Worm (Caenorhabditis elegans): ENCODE measurements around the gene Y94H6A.10.
"Not testable (repeated sequence)": the region's sequence is repeated elsewhere in the genome, so short reads cannot be mapped to it uniquely, and the experiment has no call there.

Y94H6A.10 gene

ce11 chrIV:2754832-2755231 is 44.4 kb upstream of the Y94H6A.10 start:
- TF ChIP-seq hsf-1 (GFP tag; IDR thresholded peaks at IDR 0.05): peak; percentile 93

- TF ChIP-seq cebp-1 (GFP tag; IDR thresholded peaks at IDR 0.05) (no peak), cebp-1 (tag; optimal IDR thresholded peaks at IDR 0.05) (no peak), dpff-1 (tag; optimal IDR thresholded peaks at IDR 0.05) (no peak), attf-5 (GFP tag; optimal IDR thresholded peaks at IDR 0.05) (no peak), nfyb-1 (GFP tag; IDR thresholded peaks at IDR 0.05) (no peak), madf-3 (GFP tag; IDR thresholded peaks at IDR 0.05) (no peak), nhr-27 (tag; optimal IDR thresholded peaks at IDR 0.05) (no peak)
Measured at ce11 chrIV:2753541-2753940, 43.1 kb upstream of the Y94H6A.10 start.

DNA sequence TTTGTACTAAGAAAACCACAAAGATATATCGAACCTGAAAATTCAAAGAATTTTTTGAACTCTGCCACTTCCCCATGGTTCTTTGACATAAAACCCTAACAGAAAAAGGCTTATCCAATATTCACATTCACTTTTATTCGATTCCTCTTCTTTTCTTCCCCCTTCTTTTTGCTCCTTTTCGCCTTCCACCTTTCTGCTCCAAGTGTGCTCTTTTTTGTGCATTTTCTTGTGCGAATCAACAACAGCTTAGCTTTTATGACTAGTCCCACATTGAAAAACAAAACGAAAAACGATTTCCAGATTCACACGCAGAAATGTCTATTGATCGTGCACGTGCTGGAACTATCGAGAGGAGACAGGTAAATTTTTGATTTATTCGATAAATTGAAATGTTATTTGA is 41.1 kb upstream of the Y94H6A.10 start, which contains the start of gene Y54G2A.41:
Y54G2A.41 (plus strand) TSS at position 301 of the 400 bp plus-strand sequence.
- TF ChIP-seq ekl-4 (GFP tag; IDR thresholded peaks at IDR 0.05): no peak
- no peak for TF ChIP-seq B0019.2 (GFP tag; conservative IDR thresholded peaks at IDR 0.05)

DNA sequence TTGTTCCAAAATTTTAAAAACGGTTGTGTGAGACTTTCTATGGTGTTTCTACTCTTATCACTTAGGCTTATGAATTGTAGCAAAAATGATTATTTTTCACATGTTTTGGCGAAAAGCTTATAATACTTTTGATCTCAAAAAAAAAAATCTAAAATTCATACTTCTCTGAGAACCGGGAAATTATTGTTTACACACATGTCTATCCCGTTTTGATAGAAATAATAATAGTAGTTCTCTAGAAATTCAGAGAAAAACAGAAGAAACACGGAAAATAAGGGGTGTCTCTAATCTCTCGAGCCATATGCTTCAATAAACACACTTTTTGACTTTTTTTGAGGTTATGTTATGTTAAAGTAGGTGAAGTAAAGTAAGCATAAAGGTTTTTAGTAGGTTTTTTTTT is 40.1 kb upstream of the Y94H6A.10 start:
- TF ChIP-seq zim-3 (tag; optimal IDR thresholded peaks at IDR 0.05): no peak

DNA sequence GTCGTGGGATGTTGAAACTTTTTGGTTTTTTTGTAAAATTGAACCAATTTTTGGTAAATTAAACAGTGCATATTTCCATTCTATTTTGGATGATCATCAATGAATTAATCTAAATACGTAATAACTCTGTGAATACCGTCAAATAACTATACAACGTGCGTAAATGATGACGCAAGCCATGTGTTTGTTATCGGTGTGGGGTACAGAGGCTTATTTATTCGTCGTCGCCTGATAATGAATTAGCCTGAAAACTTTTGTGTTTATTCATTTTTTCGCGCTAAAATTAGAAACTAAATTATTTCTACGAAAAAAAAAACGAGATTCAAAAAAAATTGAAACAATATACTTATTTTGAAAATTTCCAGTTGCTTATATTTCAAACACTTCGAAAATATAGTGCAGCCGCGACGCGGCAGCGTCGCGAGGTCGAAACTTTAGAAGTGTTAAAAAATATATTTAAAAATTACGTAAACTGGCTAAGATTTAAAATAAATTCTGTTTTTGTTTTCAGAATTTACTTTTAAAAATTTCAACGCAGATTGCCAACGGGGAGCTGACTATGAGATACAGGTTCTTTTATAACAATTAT is 38.5 kb upstream of the Y94H6A.10 start:
- TF ChIP-seq hmg-1.2 (GFP tag; IDR thresholded peaks at IDR 0.05) (no peak), cebp-1 (GFP tag; IDR thresholded peaks at IDR 0.05) (no peak), cebp-1 (tag; optimal IDR thresholded peaks at IDR 0.05) (no peak), F37B4.10 (GFP tag; IDR thresholded peaks at IDR 0.05) (no peak), ccch-3 (GFP tag; optimal IDR thresholded peaks at IDR 0.05) (no peak), egl-18 (GFP tag; IDR thresholded peaks at IDR 0.05) (no peak)

DNA sequence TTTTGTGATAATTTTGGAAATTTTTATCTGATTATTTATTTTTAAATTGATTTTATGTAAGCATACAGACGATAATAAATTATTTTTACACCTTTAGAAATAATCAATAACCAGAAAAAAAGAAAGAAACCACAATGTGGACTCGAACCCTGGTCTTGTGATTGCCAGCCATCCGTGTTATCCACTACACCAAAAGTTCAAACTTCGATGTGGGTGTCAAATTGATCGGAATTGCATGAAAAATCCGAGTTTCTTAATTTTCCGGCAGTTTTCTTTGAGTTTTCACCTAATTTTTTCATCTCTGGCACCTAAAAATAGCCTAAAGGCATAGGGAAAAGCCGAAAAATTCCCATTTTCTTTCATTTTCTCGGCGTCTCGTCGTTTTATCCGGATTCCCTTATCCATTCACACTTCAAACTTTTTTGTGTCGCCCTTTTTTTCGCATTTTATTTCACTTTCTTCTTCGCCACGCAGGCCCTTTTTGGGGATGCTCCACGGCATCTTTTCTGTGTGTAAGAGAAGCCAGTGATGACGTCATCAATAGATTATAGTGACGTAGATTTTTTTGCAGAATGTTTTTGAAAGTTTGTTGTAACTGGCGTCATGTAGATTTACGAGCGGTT is 37.0 kb upstream of the Y94H6A.10 start:
- TF ChIP-seq rpc-1 (optimal IDR thresholded peaks at IDR 0.05) (peak; percentile 35), rpc-1 (tag; optimal IDR thresholded peaks at IDR 0.05) (peak; percentile 70), tbp1 (GFP tag; optimal IDR thresholded peaks at IDR 0.05) (peak; percentile 80), die-1 (tag; optimal IDR thresholded peaks at IDR 0.05) (peak; percentile 3), B0261.1 (tag; optimal IDR thresholded peaks at IDR 0.05) (peak; percentile 40), ceh-100 (GFP tag; IDR thresholded peaks at IDR 0.05) (no peak), xnd-1 (tag; optimal IDR thresholded peaks at IDR 0.05) (no peak)

DNA sequence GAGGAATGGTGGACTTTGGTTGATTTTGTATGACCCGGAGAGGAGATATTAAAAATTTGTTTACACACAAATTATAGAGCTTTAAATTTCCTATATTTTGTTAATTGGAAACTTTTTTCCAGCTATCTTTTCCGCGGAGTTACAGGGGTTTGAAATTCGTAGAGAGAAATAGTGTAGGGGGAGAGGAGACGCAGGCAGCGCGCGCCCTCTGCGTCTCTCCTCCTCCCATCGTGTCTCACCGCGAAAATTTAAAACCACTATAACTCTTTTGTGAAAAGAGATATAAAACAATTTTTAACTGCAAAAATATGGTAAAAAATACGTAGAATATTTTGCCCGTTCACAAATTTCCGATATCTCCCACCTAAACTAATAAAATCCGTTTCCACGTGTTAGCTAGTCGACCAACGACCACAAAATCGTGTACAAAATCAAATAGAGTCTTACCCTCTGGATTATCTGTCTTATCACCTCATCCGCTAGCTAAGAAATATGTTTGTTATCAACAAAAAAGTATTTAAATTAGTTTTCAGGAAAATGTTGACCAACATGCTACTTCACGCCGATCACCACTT is 32.1 kb upstream of the Y94H6A.10 start, which contains the start of gene nhr-277:
nhr-277 (plus strand) TSS at position 525 of the 575 bp plus-strand sequence.
- TF ChIP-seq F23B12.7 (tag; optimal IDR thresholded peaks at IDR 0.05; ENCODE audit: insufficient read depth) (no peak), hmg-1.2 (GFP tag; IDR thresholded peaks at IDR 0.05) (peak; percentile 94), ceh-40 (GFP tag; IDR thresholded peaks at IDR 0.05) (no peak)

DNA sequence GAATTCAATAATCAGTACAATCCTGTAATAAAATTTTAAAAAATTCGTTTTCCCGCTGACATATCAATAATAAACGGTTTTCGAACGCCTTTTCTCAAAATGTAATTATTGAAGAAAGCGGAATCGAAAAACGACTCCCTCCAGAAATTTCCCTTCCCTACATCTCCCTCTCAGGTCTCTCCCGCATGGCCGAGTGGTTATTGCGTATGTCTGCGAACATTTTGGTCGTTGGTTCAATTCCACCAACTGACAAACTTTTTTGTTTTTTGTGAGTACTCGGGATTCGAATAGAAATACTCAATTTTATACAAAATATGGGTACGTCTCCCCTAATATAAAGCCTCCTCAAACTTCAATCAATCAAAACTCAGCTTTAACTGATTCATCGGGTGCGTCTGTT is 29.6 kb upstream of the Y94H6A.10 start:
- TF ChIP-seq pbrm-1 (GFP tag; IDR thresholded peaks at IDR 0.05) (peak; percentile 71), B0019.2 (GFP tag; conservative IDR thresholded peaks at IDR 0.05) (peak; percentile 60; the same call in 1 of the 2 replicates), ztf-25 (GFP tag; IDR thresholded peaks at IDR 0.05) (peak; percentile 89; the same call in 1 of the 2 replicates), hsf-1 (GFP tag; IDR thresholded peaks at IDR 0.05) (0 out of 2 replicates have a peak, but pooled peaks have one; percentile 57), attf-3 (GFP tag; conservative IDR thresholded peaks at IDR 0.05) (peak; percentile 54), nfya-2 (GFP tag; IDR thresholded peaks at IDR 0.05) (0 out of 2 replicates have a peak, but pooled peaks have one; percentile 60), F33H1.4 (GFP tag; IDR thresholded peaks at IDR 0.05) (0 out of 2 replicates have a peak, but pooled peaks have one; percentile 39), rpc-1 (optimal IDR thresholded peaks at IDR 0.05) (peak; percentile 13), rpc-1 (tag; optimal IDR thresholded peaks at IDR 0.05) (peak; percentile 14), aptf-2 (GFP tag; conservative IDR thresholded peaks at IDR 0.05) (0 out of 2 replicates have a peak, but pooled peaks have one; percentile 31), nhr-120 (GFP tag; IDR thresholded peaks at IDR 0.05) (0 out of 2 replicates have a peak, but pooled peaks have one; percentile 75), cebp-1 (GFP tag; IDR thresholded peaks at IDR 0.05) (0 out of 2 replicates have a peak, but pooled peaks have one; percentile 14), let-526 (GFP tag; IDR thresholded peaks at IDR 0.05) (0 out of 2 replicates have a peak, but pooled peaks have one; percentile 51), hmg-20 (GFP tag; IDR thresholded peaks at IDR 0.05) (0 out of 2 replicates have a peak, but pooled peaks have one; percentile 21)
- TF ChIP-seq cebp-1 (tag; optimal IDR thresholded peaks at IDR 0.05): not testable (repeated sequence)

Data from whole organism, young adult.